Worm (Caenorhabditis elegans) whole organism, early embryonic: ENCODE data around the gene col-102.

Source experiments
- B0310.2 ChIP-seq: sonication (generic microtip); optimal IDR thresholded peaks from 2 replicates; lab custom pipeline; 2016; ENCODE audit warnings: mild to moderate bottlenecking, missing genetic modification characterization, missing compliant biosample characterization
- F13C5.2 ChIP-seq: sonication (generic microtip); optimal IDR thresholded peaks from 2 replicates; lab custom pipeline; 2017; ENCODE audit warnings: mild to moderate bottlenecking, missing genetic modification characterization, inconsistent platforms, missing compliant biosample characterization
- aly-1 ChIP-seq: sonication (generic microtip); optimal IDR thresholded peaks from 2 replicates; lab custom pipeline; 2016; ENCODE audit warnings: missing genetic modification characterization, missing compliant biosample characterization
- ama-1 ChIP-seq: fragments of 150-350 bp; optimal IDR thresholded peaks from 2 replicates; lab custom pipeline; 2014
- ceh-13 ChIP-seq: fragments of 200-800 bp; sonication (Bioruptor generic); optimal IDR thresholded peaks from 2 replicates; lab custom pipeline; 2018; ENCODE audit warnings: mild to moderate bottlenecking, missing genetic modification characterization, missing compliant biosample characterization
- ceh-36 ChIP-seq: sonication (generic microtip); optimal IDR thresholded peaks from 2 replicates; lab custom pipeline; 2016; ENCODE audit warnings: missing genetic modification characterization, inconsistent platforms, missing compliant biosample characterization
- ets-7 ChIP-seq: sonication (generic microtip); optimal IDR thresholded peaks from 2 replicates; lab custom pipeline; 2016; ENCODE audit warnings: missing genotype, missing genetic modification characterization, missing compliant biosample characterization
- flt-1 ChIP-seq: fragments of 200-800 bp; sonication (Bioruptor generic); IDR thresholded peaks from 2 replicates; pipeline ENCODE4 v1.3.6; 2022; ENCODE audit warnings: missing genetic modification characterization, missing compliant biosample characterization
- hmbx-1 ChIP-seq: sonication (generic microtip); optimal IDR thresholded peaks from 2 replicates; lab custom pipeline; 2016; ENCODE audit warnings: mild to moderate bottlenecking, missing genetic modification characterization, missing compliant biosample characterization
- hmg-4 ChIP-seq: fragments of 200-800 bp; sonication (Bioruptor generic); optimal IDR thresholded peaks from 2 replicates; lab custom pipeline; 2018; ENCODE audit warnings: mild to moderate bottlenecking, missing genetic modification characterization, missing compliant biosample characterization
- hnd-1 ChIP-seq: sonication (generic microtip); optimal IDR thresholded peaks from 2 replicates; lab custom pipeline; 2016; ENCODE audit warnings: missing genetic modification characterization, missing compliant biosample characterization
- pes-1 ChIP-seq: fragments of 200-800 bp; sonication (Bioruptor generic); IDR thresholded peaks from 2 replicates; pipeline ENCODE4 v1.3.6; 2022; ENCODE audit warnings: missing genetic modification reagents, missing genetic modification characterization, missing compliant biosample characterization
- scrt-1 ChIP-seq: fragments of 200-800 bp; sonication (Bioruptor generic); IDR thresholded peaks from 2 replicates; pipeline ENCODE4 v1.3.6; 2022; ENCODE audit warnings: missing genetic modification characterization, missing compliant biosample characterization
- sea-1 ChIP-seq: fragments of 200-800 bp; sonication (Bioruptor generic); conservative IDR thresholded peaks from 2 replicates; pipeline ENCODE4 v1.3.6; 2022; ENCODE audit warnings: missing genetic modification characterization, missing compliant biosample characterization
- tbx-11 ChIP-seq: fragments of 200-800 bp; sonication (Bioruptor generic); IDR thresholded peaks from 2 replicates; pipeline ENCODE4 v1.3.6; 2022; ENCODE audit warnings: missing genetic modification characterization, missing compliant biosample characterization
- tbx-37 ChIP-seq: fragments of 200-800 bp; sonication (Bioruptor generic); conservative IDR thresholded peaks from 2 replicates; pipeline ENCODE4 v1.3.6; 2022; ENCODE audit warnings: missing genetic modification reagents, missing genetic modification characterization, missing compliant biosample characterization
- tra-4 ChIP-seq: sonication (generic microtip); optimal IDR thresholded peaks from 2 replicates; lab custom pipeline; 2017; ENCODE audit warnings: missing genetic modification characterization, missing compliant biosample characterization

col-102 gene

DNA sequence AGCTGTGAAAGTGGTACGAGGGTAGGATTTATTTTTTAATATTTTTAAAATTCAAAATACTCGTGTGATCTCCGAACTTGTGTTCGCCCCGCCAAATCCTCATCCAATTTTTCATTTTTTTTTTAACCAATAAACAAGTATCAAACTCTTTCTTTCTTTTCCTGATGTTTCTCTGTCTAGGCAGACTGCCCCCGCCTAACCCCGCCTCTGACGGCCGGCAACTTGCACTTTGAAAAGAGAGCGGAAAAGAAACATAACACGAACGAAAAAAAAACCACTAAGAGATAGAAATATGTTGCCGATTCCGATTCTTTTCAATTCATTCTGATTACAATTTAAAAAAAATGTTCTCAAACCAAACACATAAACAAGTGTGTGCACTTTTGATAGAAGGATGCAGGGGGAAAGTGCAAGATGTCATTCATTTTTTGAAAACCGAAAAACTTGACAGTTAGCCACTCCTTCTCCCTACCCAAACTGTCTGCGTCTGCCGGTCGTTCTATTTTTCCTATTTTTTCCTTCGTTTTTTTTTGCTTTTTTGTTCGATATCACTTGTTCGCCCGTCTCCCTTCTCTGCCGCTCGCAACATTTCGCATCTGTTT, 21.8 kb downstream of the col-102 start:
- no peak for TF ChIP-seq tbx-37 (GFP tag; lab: Robert Waterston, UW)
- no peak for TF ChIP-seq tbx-11
- TF ChIP-seq ets-7 (tag; lab: Kevin White, UChicago), result no peak
- TF ChIP-seq ama-1 (lab: Kevin White, UChicago), result no peak

DNA sequence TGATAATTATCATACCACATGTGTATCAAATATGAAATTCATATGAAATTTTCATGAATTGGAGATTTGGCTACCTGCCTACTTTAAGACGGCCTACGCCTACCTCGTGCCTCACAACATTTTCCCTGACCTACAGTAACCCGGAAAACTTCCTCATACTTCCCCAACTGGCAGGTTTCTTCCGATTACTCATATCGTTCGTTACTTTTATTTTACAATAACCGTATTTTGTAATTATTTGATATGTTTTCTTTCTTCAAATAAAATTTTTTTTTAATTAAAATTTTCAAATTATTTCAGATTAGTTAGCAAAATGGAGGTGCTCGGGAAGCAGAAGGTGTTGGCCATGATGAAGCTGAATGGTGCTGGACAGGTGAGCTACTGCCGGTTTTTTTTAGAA, 23.0 kb downstream of the col-102 start, which contains the start of gene nhr-76:
TSS of gene nhr-76 (plus strand) at position 301 of the 400 bp plus-strand sequence.
- TF ChIP-seq tra-4 (tag; lab: Kevin White, UChicago) (no peak), hmbx-1 (no peak), aly-1 (tag; lab: Kevin White, UChicago) (no peak), hmg-4 (no peak), flt-1 (GFP tag; lab: Robert Waterston, UW) (no peak), ceh-13 (GFP tag; lab: Kevin White, UChicago) (no peak), tbx-37 (GFP tag; lab: Robert Waterston, UW) (no peak), B0310.2 (tag; lab: Kevin White, UChicago) (no peak), ama-1 (lab: Kevin White, UChicago) (no peak)

DNA sequence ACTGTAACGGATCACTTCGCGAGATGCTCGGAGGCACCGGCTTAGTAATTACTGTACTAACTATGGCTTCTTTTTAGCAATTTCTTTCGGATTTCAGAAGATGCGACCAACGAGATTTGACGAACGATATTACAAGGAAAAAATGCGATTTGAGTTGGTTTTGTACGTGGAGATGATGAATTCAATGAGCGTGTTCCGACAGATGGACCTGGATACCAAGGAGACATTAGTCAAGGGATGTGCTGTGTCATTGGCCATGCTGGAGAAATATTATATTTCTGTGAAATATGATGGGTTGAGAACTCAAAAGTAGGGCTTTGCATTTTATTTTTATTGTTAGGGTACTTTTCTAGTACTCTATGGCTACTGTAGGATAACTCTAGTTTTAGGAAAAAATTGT, 26.4 kb downstream of the col-102 start:
- TF ChIP-seq F13C5.2 (tag; lab: Kevin White, UChicago), result no peak
- no peak for TF ChIP-seq B0310.2 (tag; lab: Kevin White, UChicago)
- TF ChIP-seq tbx-37 (GFP tag; lab: Robert Waterston, UW), result no peak
- no peak for TF ChIP-seq hnd-1 (tag; lab: Kevin White, UChicago)
- no peak for TF ChIP-seq pes-1 (GFP tag; lab: Robert Waterston, UW)
- TF ChIP-seq ceh-36 (tag; lab: Kevin White, UChicago), result no peak
- TF ChIP-seq hmg-4, result no peak
- TF ChIP-seq sea-1 (GFP tag; lab: Robert Waterston, UW), result no peak
- TF ChIP-seq ets-7 (tag; lab: Kevin White, UChicago), result no peak
- TF ChIP-seq tbx-11, result no peak
- no peak for TF ChIP-seq ceh-13 (GFP tag; lab: Kevin White, UChicago)
- no peak for TF ChIP-seq aly-1 (tag; lab: Kevin White, UChicago)
- TF ChIP-seq flt-1 (GFP tag; lab: Robert Waterston, UW), result no peak
- no peak for TF ChIP-seq hmbx-1
- TF ChIP-seq scrt-1 (GFP tag; lab: Robert Waterston, UW), result no peak
- TF ChIP-seq tra-4 (tag; lab: Kevin White, UChicago), result no peak
- TF ChIP-seq ama-1 (lab: Kevin White, UChicago), result no peak

DNA sequence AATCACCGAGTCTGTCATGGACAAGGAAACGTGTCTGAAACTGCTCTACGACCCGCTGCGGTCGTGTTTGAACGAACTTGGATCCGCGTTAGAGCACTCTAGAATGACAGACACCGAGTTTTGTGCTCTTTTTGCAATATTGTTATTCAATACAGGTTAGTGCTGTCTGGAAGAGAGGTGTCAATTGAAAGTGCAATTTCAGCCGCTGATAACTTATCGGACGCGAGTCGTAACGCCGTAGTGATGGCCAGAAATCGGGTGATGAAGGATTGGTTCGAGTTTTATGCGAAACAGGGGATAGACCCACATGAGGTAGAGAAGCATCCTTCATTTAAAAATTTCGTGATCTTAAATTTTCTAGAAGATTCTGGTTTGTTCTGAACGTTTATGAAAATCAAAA, 27.6 kb downstream of the col-102 start:
- TF ChIP-seq flt-1 (GFP tag; lab: Robert Waterston, UW) (no peak), hmg-4 (no peak), tbx-37 (GFP tag; lab: Robert Waterston, UW) (no peak), ceh-36 (tag; lab: Kevin White, UChicago) (no peak), tbx-11 (no peak), hnd-1 (tag; lab: Kevin White, UChicago) (no peak), ets-7 (tag; lab: Kevin White, UChicago) (no peak), pes-1 (GFP tag; lab: Robert Waterston, UW) (no peak), hmbx-1 (no peak)

DNA sequence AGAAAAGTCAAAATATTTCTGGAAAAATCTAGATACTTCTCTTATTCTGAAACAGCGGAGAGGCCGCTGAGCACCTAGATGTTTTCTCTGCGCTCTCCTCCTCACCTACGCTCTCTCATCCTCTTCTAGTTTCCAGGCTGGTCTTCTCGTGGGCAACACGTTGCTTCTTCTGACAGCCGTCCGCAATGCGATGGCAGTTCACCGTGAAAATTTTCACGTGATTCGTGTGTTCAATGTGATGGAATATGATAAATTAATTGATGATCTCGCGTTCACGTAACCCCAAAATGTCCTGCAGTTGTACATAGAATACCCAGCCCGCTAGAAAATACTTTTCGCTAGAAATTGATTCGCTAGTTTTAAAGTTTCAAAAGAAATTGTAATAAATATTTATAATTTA, 29.3 kb downstream of the col-102 start:
- TF ChIP-seq hnd-1 (tag; lab: Kevin White, UChicago), result no peak
- TF ChIP-seq scrt-1 (GFP tag; lab: Robert Waterston, UW), result no peak
- no peak for TF ChIP-seq tbx-37 (GFP tag; lab: Robert Waterston, UW)
- TF ChIP-seq ceh-13 (GFP tag; lab: Kevin White, UChicago), result no peak
- TF ChIP-seq hmbx-1, result no peak
- no peak for TF ChIP-seq ceh-36 (tag; lab: Kevin White, UChicago)
- no peak for TF ChIP-seq B0310.2 (tag; lab: Kevin White, UChicago)
- no peak for TF ChIP-seq flt-1 (GFP tag; lab: Robert Waterston, UW)
- no peak for TF ChIP-seq hmg-4
- TF ChIP-seq aly-1 (tag; lab: Kevin White, UChicago), result no peak
- no peak for TF ChIP-seq ama-1 (lab: Kevin White, UChicago)
- TF ChIP-seq pes-1 (GFP tag; lab: Robert Waterston, UW), result no peak
- TF ChIP-seq tbx-11, result no peak
- no peak for TF ChIP-seq ets-7 (tag; lab: Kevin White, UChicago)
- no peak for TF ChIP-seq tra-4 (tag; lab: Kevin White, UChicago)
- TF ChIP-seq F13C5.2 (tag; lab: Kevin White, UChicago), result no peak
- TF ChIP-seq sea-1 (GFP tag; lab: Robert Waterston, UW), result no peak

DNA sequence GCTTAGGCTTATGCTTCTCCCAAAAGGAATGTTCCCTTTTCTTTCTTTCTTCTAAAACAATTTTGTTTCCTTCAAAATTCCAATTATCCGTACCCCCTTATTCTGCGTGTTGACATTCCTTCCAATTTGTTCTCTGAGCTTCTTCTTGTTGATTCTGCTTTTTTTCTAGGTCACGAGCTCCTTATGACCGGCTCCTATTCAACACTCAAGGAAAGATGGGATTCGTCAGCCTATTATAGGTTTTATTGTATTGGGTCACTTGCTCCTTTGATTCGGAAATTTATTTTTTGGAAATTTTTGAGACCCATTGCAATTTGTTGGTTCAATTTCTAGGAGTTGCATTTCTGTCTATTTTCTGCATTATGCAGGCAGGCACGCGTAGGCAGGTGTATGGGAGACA, 34.9 kb downstream of the col-102 start:
- no peak for TF ChIP-seq ama-1 (lab: Kevin White, UChicago)
- no peak for TF ChIP-seq ceh-36 (tag; lab: Kevin White, UChicago)
- no peak for TF ChIP-seq tbx-37 (GFP tag; lab: Robert Waterston, UW)
- no peak for TF ChIP-seq aly-1 (tag; lab: Kevin White, UChicago)
- TF ChIP-seq tbx-11, result no peak
- no peak for TF ChIP-seq hnd-1 (tag; lab: Kevin White, UChicago)
- no peak for TF ChIP-seq ets-7 (tag; lab: Kevin White, UChicago)
- TF ChIP-seq hmbx-1, result no peak
- TF ChIP-seq ceh-13 (GFP tag; lab: Kevin White, UChicago), result no peak
- TF ChIP-seq pes-1 (GFP tag; lab: Robert Waterston, UW), result no peak
- no peak for TF ChIP-seq sea-1 (GFP tag; lab: Robert Waterston, UW)
- no peak for TF ChIP-seq B0310.2 (tag; lab: Kevin White, UChicago)
- TF ChIP-seq scrt-1 (GFP tag; lab: Robert Waterston, UW), result no peak

DNA sequence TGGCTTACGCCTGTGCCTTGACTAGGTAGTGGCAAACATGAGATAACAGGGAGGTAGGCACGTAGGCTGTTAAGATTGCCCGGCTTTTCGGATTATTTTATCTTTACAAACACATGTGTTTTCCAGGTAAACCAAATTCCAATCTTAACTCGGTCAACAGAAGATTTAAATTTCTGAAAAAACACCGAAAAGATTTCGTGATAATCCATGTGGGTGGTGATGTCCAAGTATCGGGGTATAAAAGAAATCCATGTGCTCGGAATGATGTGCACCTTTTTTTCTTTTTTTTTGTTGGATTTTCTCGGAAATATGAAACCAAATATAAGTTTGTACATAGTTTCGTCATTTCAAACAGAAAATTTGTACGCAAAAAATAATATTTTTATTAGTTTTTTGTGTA, 39.2 kb downstream of the col-102 start:
- TF ChIP-seq ceh-36 (tag; lab: Kevin White, UChicago) (no peak), sea-1 (GFP tag; lab: Robert Waterston, UW) (no peak), B0310.2 (tag; lab: Kevin White, UChicago) (no peak), ets-7 (tag; lab: Kevin White, UChicago) (no peak), flt-1 (GFP tag; lab: Robert Waterston, UW) (no peak), tbx-37 (GFP tag; lab: Robert Waterston, UW) (no peak), hnd-1 (tag; lab: Kevin White, UChicago) (no peak), hmg-4 (no peak), tbx-11 (no peak), ama-1 (lab: Kevin White, UChicago) (no peak), ceh-13 (GFP tag; lab: Kevin White, UChicago) (no peak)
